Fruit fly (Drosophila melanogaster): ENCODE results near the gene spo.

Gene spo

dm6 chr3L:5562584-5562983, 29.8 kb downstream of the spo start:
- TF ChIP-seq Mnt (GFP tag; optimal IDR thresholded peaks at IDR 0.05), result no peak
- TF ChIP-seq kay (GFP tag; ENCODE audit: borderline replicate concordance), result peak; percentile 32

dm6 chr3L:5561341-5561740, 31.0 kb downstream of the spo start, which contains the start of gene sinu:
Gene sinu (minus strand): TSS chr3L:5561598.
- no peak for TF ChIP-seq Hr96 (GFP tag; optimal IDR thresholded peaks at IDR 0.05)
- TF ChIP-seq cic (GFP tag; optimal IDR thresholded peaks at IDR 0.05), result no peak
- no peak for TF ChIP-seq CG7045 (GFP tag; optimal IDR thresholded peaks at IDR 0.05)
- no peak for TF ChIP-seq pad (GFP tag; optimal IDR thresholded peaks at IDR 0.05)
- TF ChIP-seq Crg-1 (GFP tag; optimal IDR thresholded peaks at IDR 0.05), result no peak
- no peak for TF ChIP-seq toe (GFP tag; optimal IDR thresholded peaks at IDR 0.05)
- TF ChIP-seq cnc (optimal IDR thresholded peaks at IDR 0.05), result no peak
- no peak for TF ChIP-seq CG11617 (GFP tag; optimal IDR thresholded peaks at IDR 0.05)

- TF ChIP-seq tj (GFP tag; optimal IDR thresholded peaks at IDR 0.05) (no peak), toe (GFP tag; optimal IDR thresholded peaks at IDR 0.05) (no peak), CG11617 (GFP tag; optimal IDR thresholded peaks at IDR 0.05) (no peak), pad (GFP tag; optimal IDR thresholded peaks at IDR 0.05) (no peak), kay (GFP tag; ENCODE audit: borderline replicate concordance) (no peak), Crg-1 (GFP tag; optimal IDR thresholded peaks at IDR 0.05) (no peak), CG33017 (tag; optimal IDR thresholded peaks at IDR 0.05) (no peak), Clk (GFP tag; optimal IDR thresholded peaks at IDR 0.05) (no peak), CG14711 (tag; optimal IDR thresholded peaks at IDR 0.05) (no peak), Hr96 (GFP tag; optimal IDR thresholded peaks at IDR 0.05) (no peak), CG7101 (tag; optimal IDR thresholded peaks at IDR 0.05) (no peak), Mnt (GFP tag; optimal IDR thresholded peaks at IDR 0.05) (no peak), ovo (GFP tag; optimal IDR thresholded peaks at IDR 0.05) (no peak), bab1 (GFP tag; optimal IDR thresholded peaks at IDR 0.05) (no peak), CG12768 (GFP tag; optimal IDR thresholded peaks at IDR 0.05) (no peak), cic (GFP tag; optimal IDR thresholded peaks at IDR 0.05) (no peak), CG5204 (GFP tag; optimal IDR thresholded peaks at IDR 0.05) (no peak)
Measured at dm6 chr3L:5556195-5556594, 36.2 kb downstream of the spo start.

dm6 chr3L:5554377-5554776, 38.0 kb downstream of the spo start:
- no peak for TF ChIP-seq Mnt (GFP tag; optimal IDR thresholded peaks at IDR 0.05)
- no peak for TF ChIP-seq pad (GFP tag; optimal IDR thresholded peaks at IDR 0.05)
- TF ChIP-seq bab1 (GFP tag; optimal IDR thresholded peaks at IDR 0.05), result peak; percentile 5

- TF ChIP-seq ovo (GFP tag; optimal IDR thresholded peaks at IDR 0.05) (no peak), CG11617 (GFP tag; optimal IDR thresholded peaks at IDR 0.05) (no peak), CG7045 (GFP tag; optimal IDR thresholded peaks at IDR 0.05) (no peak), bab1 (GFP tag; optimal IDR thresholded peaks at IDR 0.05) (no peak), CG1620 (GFP tag; optimal IDR thresholded peaks at IDR 0.05) (no peak), CG12768 (GFP tag; optimal IDR thresholded peaks at IDR 0.05) (no peak), kay (GFP tag; ENCODE audit: borderline replicate concordance) (no peak), Crg-1 (GFP tag; optimal IDR thresholded peaks at IDR 0.05) (no peak), toe (GFP tag; optimal IDR thresholded peaks at IDR 0.05) (no peak), cnc (optimal IDR thresholded peaks at IDR 0.05) (no peak), Mnt (GFP tag; optimal IDR thresholded peaks at IDR 0.05) (no peak), cic (GFP tag; optimal IDR thresholded peaks at IDR 0.05) (no peak), CG5204 (GFP tag; optimal IDR thresholded peaks at IDR 0.05) (no peak), CG33017 (tag; optimal IDR thresholded peaks at IDR 0.05) (no peak), CG7101 (tag; optimal IDR thresholded peaks at IDR 0.05) (no peak), Clk (GFP tag; optimal IDR thresholded peaks at IDR 0.05) (no peak), tj (GFP tag; optimal IDR thresholded peaks at IDR 0.05) (no peak), pad (GFP tag; optimal IDR thresholded peaks at IDR 0.05) (no peak), Hr96 (GFP tag; optimal IDR thresholded peaks at IDR 0.05) (no peak)
Measured at dm6 chr3L:5553717-5554116, 38.7 kb downstream of the spo start.

dm6 chr3L:5551087-5551486, 41.3 kb downstream of the spo start, which contains the start of gene frm:
Gene frm (minus strand): TSS chr3L:5551159.
- no peak for TF ChIP-seq CG1620 (GFP tag; optimal IDR thresholded peaks at IDR 0.05)
- no peak for TF ChIP-seq kay (GFP tag; ENCODE audit: borderline replicate concordance)
- TF ChIP-seq CG7045 (GFP tag; optimal IDR thresholded peaks at IDR 0.05), result no peak
- no peak for TF ChIP-seq CG12768 (GFP tag; optimal IDR thresholded peaks at IDR 0.05)
- TF ChIP-seq ovo (GFP tag; optimal IDR thresholded peaks at IDR 0.05), result no peak
- no peak for TF ChIP-seq cnc (optimal IDR thresholded peaks at IDR 0.05)
- TF ChIP-seq Clk (GFP tag; optimal IDR thresholded peaks at IDR 0.05), result no peak
- TF ChIP-seq cic (GFP tag; optimal IDR thresholded peaks at IDR 0.05), result no peak
- no peak for TF ChIP-seq Crg-1 (GFP tag; optimal IDR thresholded peaks at IDR 0.05)
- no peak for TF ChIP-seq Mnt (GFP tag; optimal IDR thresholded peaks at IDR 0.05)

- TF ChIP-seq CG33017 (tag; optimal IDR thresholded peaks at IDR 0.05), result no peak
- no peak for TF ChIP-seq tj (GFP tag; optimal IDR thresholded peaks at IDR 0.05)
- TF ChIP-seq cic (GFP tag; optimal IDR thresholded peaks at IDR 0.05), result no peak
- no peak for TF ChIP-seq pad (GFP tag; optimal IDR thresholded peaks at IDR 0.05)
- TF ChIP-seq Clk (GFP tag; optimal IDR thresholded peaks at IDR 0.05), result no peak
- no peak for TF ChIP-seq CG11617 (GFP tag; optimal IDR thresholded peaks at IDR 0.05)
- TF ChIP-seq bab1 (GFP tag; optimal IDR thresholded peaks at IDR 0.05), result no peak
- no peak for TF ChIP-seq CG5204 (GFP tag; optimal IDR thresholded peaks at IDR 0.05)
- TF ChIP-seq cnc (optimal IDR thresholded peaks at IDR 0.05), result no peak
- TF ChIP-seq CG7045 (GFP tag; optimal IDR thresholded peaks at IDR 0.05), result no peak
- TF ChIP-seq Mnt (GFP tag; optimal IDR thresholded peaks at IDR 0.05), result no peak
Measured at dm6 chr3L:5548524-5549084, 43.8 kb downstream of the spo start.

Measured in whole organism, adult.